Fruit fly (Drosophila melanogaster): Measurements from ENCODE around the gene Set8.

The Set8 gene

dm6 chr3R:14283042-14283626 lies 32.7 kb upstream of the Set8 start (continued):
- TF ChIP-seq bab2 (GFP tag; optimal IDR thresholded peaks at IDR 0.05), result no peak
- no peak for TF ChIP-seq corto (GFP tag; optimal IDR thresholded peaks at IDR 0.05)
- TF ChIP-seq CG32532 (GFP tag; IDR thresholded peaks at IDR 0.05), result no peak
- peak; percentile 10 for TF ChIP-seq Fer3 (tag; optimal IDR thresholded peaks at IDR 0.05)
- TF ChIP-seq Dll (GFP tag; IDR thresholded peaks at IDR 0.05; ENCODE audit: partially characterized antibody), result no peak
- TF ChIP-seq gro (GFP tag; optimal IDR thresholded peaks at IDR 0.05), result peak; percentile 76
- TF ChIP-seq fd3F (GFP tag; optimal IDR thresholded peaks at IDR 0.05), result peak; percentile 32
- TF ChIP-seq Myb (GFP tag; optimal IDR thresholded peaks at IDR 0.05), result peak; percentile 40
- TF ChIP-seq CG1603 (tag; optimal IDR thresholded peaks at IDR 0.05), result peak; percentile 32
- TF ChIP-seq Optix (GFP tag; IDR thresholded peaks at IDR 0.05), result no peak
- no peak for TF ChIP-seq trh (GFP tag; optimal IDR thresholded peaks at IDR 0.05)
- TF ChIP-seq CG8388 (GFP tag; optimal IDR thresholded peaks at IDR 0.05), result no peak
- no peak for TF ChIP-seq CG3163 (GFP tag; optimal IDR thresholded peaks at IDR 0.05)
- TF ChIP-seq YL-1 (GFP tag; optimal IDR thresholded peaks at IDR 0.05), result no peak
- no peak for TF ChIP-seq fru (optimal IDR thresholded peaks at IDR 0.05)
- TF ChIP-seq CG11695 (GFP tag; IDR thresholded peaks at IDR 0.05), result no peak
- TF ChIP-seq cg (GFP tag; optimal IDR thresholded peaks at IDR 0.05), result no peak
- TF ChIP-seq unpg (GFP tag; optimal IDR thresholded peaks at IDR 0.05), result peak; percentile 27
- TF ChIP-seq Trl (optimal IDR thresholded peaks at IDR 0.05), result peak in 1 of 2 experiments; percentile 46
- no peak for TF ChIP-seq Trl (GFP tag; optimal IDR thresholded peaks at IDR 0.05)
- no peak for TF ChIP-seq CG8290 (GFP tag; optimal IDR thresholded peaks at IDR 0.05)
- TF ChIP-seq CG8290 (tag; optimal IDR thresholded peaks at IDR 0.05), result peak in 1 of 2 experiments; percentile 71
- no peak for TF ChIP-seq CG10274 (GFP tag; optimal IDR thresholded peaks at IDR 0.05)
- no peak for TF ChIP-seq CG11456 (GFP tag; IDR thresholded peaks at IDR 0.05)
- peak; percentile 48 for TF ChIP-seq D19B (GFP tag; optimal IDR thresholded peaks at IDR 0.05)
- no peak for TF ChIP-seq CG16779 (GFP tag; IDR thresholded peaks at IDR 0.05)
- no peak for TF ChIP-seq repo (GFP tag; optimal IDR thresholded peaks at IDR 0.05)
- TF ChIP-seq ftz-f1 (GFP tag; optimal IDR thresholded peaks at IDR 0.05), result no peak
- peak; percentile 68 for TF ChIP-seq lbe (GFP tag; optimal IDR thresholded peaks at IDR 0.05)
- no peak for TF ChIP-seq wor (GFP tag; IDR thresholded peaks at IDR 0.05)
- TF ChIP-seq shn (GFP tag; optimal IDR thresholded peaks at IDR 0.05), result peak; percentile 58
- TF ChIP-seq seq (GFP tag; IDR thresholded peaks at IDR 0.05), result no peak
- TF ChIP-seq CG12391 (tag; optimal IDR thresholded peaks at IDR 0.05), result peak; percentile 49
- peak; percentile 32 for TF ChIP-seq CG17568 (GFP tag; optimal IDR thresholded peaks at IDR 0.05)
- TF ChIP-seq gsb-n (tag; optimal IDR thresholded peaks at IDR 0.05), result no peak
- TF ChIP-seq Dek (tag; optimal IDR thresholded peaks at IDR 0.05), result peak; percentile 44
- TF ChIP-seq Dref (GFP tag; IDR thresholded peaks at IDR 0.05), result no peak
- peak; percentile 6 for TF ChIP-seq az2 (GFP tag; optimal IDR thresholded peaks at IDR 0.05)
- no peak for TF ChIP-seq slbo (GFP tag; IDR thresholded peaks at IDR 0.05)
- peak; percentile 4 for TF ChIP-seq ERR (GFP tag; optimal IDR thresholded peaks at IDR 0.05)
- peak; percentile 45 for TF ChIP-seq Xbp1 (GFP tag; optimal IDR thresholded peaks at IDR 0.05)
- TF ChIP-seq ATbp (GFP tag; optimal IDR thresholded peaks at IDR 0.05), result no peak
- TF ChIP-seq Hmx (GFP tag; optimal IDR thresholded peaks at IDR 0.05), result peak; percentile 6
- TF ChIP-seq CG15479 (GFP tag; optimal IDR thresholded peaks at IDR 0.05), result peak; percentile 88
- TF ChIP-seq schlank (tag; optimal IDR thresholded peaks at IDR 0.05), result peak; percentile 6
- TF ChIP-seq nerfin-1 (tag; optimal IDR thresholded peaks at IDR 0.05), result no peak
- TF ChIP-seq Ravus (GFP tag; IDR thresholded peaks at IDR 0.05), result no peak
- TF ChIP-seq NK7.1 (GFP tag; optimal IDR thresholded peaks at IDR 0.05), result no peak
- TF ChIP-seq Aef1 (GFP tag; IDR thresholded peaks at IDR 0.05), result no peak
- TF ChIP-seq CG7786 (GFP tag; optimal IDR thresholded peaks at IDR 0.05), result peak; percentile 52
- peak; percentile 8 for TF ChIP-seq Camta (GFP tag; optimal IDR thresholded peaks at IDR 0.05)
- TF ChIP-seq psq (GFP tag; optimal IDR thresholded peaks at IDR 0.05), result no peak

Data from whole organism, embryonic.